Worm (Caenorhabditis elegans) whole organism, L4 larva: ENCODE results near the gene fbxa-63.

ENCODE experiments used
- F44E2.7 ChIP-seq: fragments of 200-800 bp; sonication (Bioruptor generic); IDR thresholded peaks from 2 replicates; pipeline ENCODE4 v2.1.2; 2022; ENCODE audit warnings: missing genetic modification characterization, missing compliant biosample characterization
- R02D3.7 ChIP-seq: fragments of 150-350 bp; sonication (generic microtip); optimal IDR thresholded peaks from 3 replicates; lab custom pipeline; 2014; ENCODE audit warnings: missing biosample characterization, missing genetic modification characterization
- T20F7.1 ChIP-seq: fragments of 200-800 bp; sonication (Bioruptor generic); optimal IDR thresholded peaks from 2 replicates; lab custom pipeline; 2018; ENCODE audit warnings: mild to moderate bottlenecking, missing genetic modification characterization, missing compliant biosample characterization
- T26A8.4 ChIP-seq: fragments of 200-800 bp; sonication (Bioruptor generic); IDR thresholded peaks from 2 replicates; pipeline ENCODE4 v1.3.6; 2022; ENCODE audit warnings: missing genetic modification characterization, missing compliant biosample characterization
- Y48G9A.11 ChIP-seq: fragments of 200-800 bp; sonication (Bioruptor generic); IDR thresholded peaks from 2 replicates; pipeline ENCODE4 v1.3.6; 2022; ENCODE audit warnings: missing genetic modification reagents, missing genetic modification characterization, missing compliant biosample characterization
- Y75B8A.6 ChIP-seq: fragments of 200-800 bp; sonication (Bioruptor generic); IDR thresholded peaks from 2 replicates; pipeline ENCODE4 v1.3.6; 2022; ENCODE audit warnings: missing genetic modification reagents, missing genetic modification characterization, missing compliant biosample characterization
- aha-1 ChIP-seq: fragments of 150-350 bp; peaks from one replicate; lab custom pipeline; 2014; ENCODE audit warnings: missing biosample characterization, missing genetic modification characterization
- ama-1 ChIP-seq: fragments of 150-350 bp; optimal IDR thresholded peaks from 2 replicates; lab custom pipeline; 2014; ENCODE audit warnings: inconsistent platforms, mixed read lengths
- arid-1 ChIP-seq: fragments of 200-800 bp; sonication (Bioruptor generic); conservative IDR thresholded peaks from 2 replicates; pipeline ENCODE4 v1.3.6; 2022; ENCODE audit warnings: missing genetic modification reagents, missing genetic modification characterization, missing compliant biosample characterization
- ceh-28 ChIP-seq: fragments of 150-350 bp; optimal IDR thresholded peaks from 2 replicates; lab custom pipeline; 2014; ENCODE audit warnings: missing biosample characterization, missing genetic modification reagents, missing genetic modification characterization
- ceh-32 ChIP-seq: sonication (generic microtip); optimal IDR thresholded peaks from 2 replicates; lab custom pipeline; 2016; ENCODE audit warnings: mild to moderate bottlenecking, missing genetic modification characterization, missing compliant biosample characterization; ENCODE audit not compliant: poor library complexity
- ceh-44 ChIP-seq: fragments of 200-800 bp; sonication (Bioruptor generic); IDR thresholded peaks from 2 replicates; pipeline ENCODE4 v1.3.6; 2022; ENCODE audit warnings: missing genetic modification reagents, missing genetic modification characterization, missing compliant biosample characterization
- ceh-62 ChIP-seq: sonication (generic microtip); optimal IDR thresholded peaks from 2 replicates; lab custom pipeline; 2017; ENCODE audit warnings: missing biosample characterization, missing genetic modification characterization
- ceh-82 ChIP-seq: sonication (generic microtip); optimal IDR thresholded peaks from 2 replicates; lab custom pipeline; 2017; ENCODE audit warnings: missing biosample characterization, missing genetic modification characterization
- ctbp-1 ChIP-seq: fragments of 200-800 bp; sonication (Bioruptor generic); IDR thresholded peaks from 2 replicates; pipeline ENCODE4 v1.3.6; 2022; ENCODE audit warnings: missing genetic modification reagents, missing genetic modification characterization, missing compliant biosample characterization
- daf-12 ChIP-seq: fragments of 150-350 bp; optimal IDR thresholded peaks from 2 replicates; lab custom pipeline; 2014; ENCODE audit warnings: missing biosample characterization, missing genetic modification reagents, missing genetic modification characterization
- daf-16 ChIP-seq, 3 experiments: sonication (generic microtip); optimal IDR thresholded peaks; 2 replicates each; lab custom pipeline; 2016 to 2017; ENCODE audit warnings: missing genetic modification characterization in 3 of 3, missing genetic modification reagents in 3 of 3, mild to moderate bottlenecking in 2 of 3, missing compliant biosample characterization in 2 of 3, missing biosample characterization in 1 of 3, moderate library complexity in 1 of 3
- dmd-6 ChIP-seq: fragments of 200-800 bp; sonication (Bioruptor generic); IDR thresholded peaks from 2 replicates; pipeline ENCODE4 v1.3.6; 2022; ENCODE audit warnings: missing genetic modification reagents, missing genetic modification characterization, missing compliant biosample characterization
- egl-27 ChIP-seq: sonication (generic microtip); optimal IDR thresholded peaks from 3 replicates; lab custom pipeline; 2017; ENCODE audit warnings: missing biosample characterization, missing genetic modification reagents, missing genetic modification characterization
- hif-1 ChIP-seq, 2 experiments: sonication (generic microtip); optimal IDR thresholded peaks; 2 replicates each; lab custom pipeline; 2016 to 2017; ENCODE audit warnings: missing compliant biosample characterization in 2 of 2, missing genetic modification characterization in 2 of 2, missing genetic modification reagents in 2 of 2, missing genotype in 2 of 2, mild to moderate bottlenecking in 1 of 2
- jun-1 ChIP-seq: fragments of 150-350 bp; optimal IDR thresholded peaks from 2 replicates; lab custom pipeline; 2014; ENCODE audit warnings: missing biosample characterization, missing genetic modification reagents, missing genetic modification characterization
- lin-1 ChIP-seq: fragments of 200-800 bp; sonication (Bioruptor generic); IDR thresholded peaks from 2 replicates; pipeline ENCODE4 v1.3.6; 2022; ENCODE audit warnings: missing genetic modification reagents, missing genetic modification characterization, missing compliant biosample characterization
- lin-29 ChIP-seq: fragments of 200-800 bp; sonication (Bioruptor generic); IDR thresholded peaks from 2 replicates; pipeline ENCODE4 v1.3.6; 2022; ENCODE audit warnings: missing genetic modification reagents, missing genetic modification characterization, missing compliant biosample characterization
- lir-3 ChIP-seq: sonication (generic microtip); optimal IDR thresholded peaks from 2 replicates; lab custom pipeline; 2016; ENCODE audit warnings: mild to moderate bottlenecking, missing genetic modification characterization, missing compliant biosample characterization
- madf-5 ChIP-seq, 2 experiments: fragments of 200-800 bp; sonication (Bioruptor generic); IDR thresholded peaks; 2 replicates each; pipeline ENCODE4 v1.3.6; 2022; ENCODE audit warnings: missing compliant biosample characterization in 2 of 2, missing genetic modification characterization in 2 of 2
- mdl-1 ChIP-seq, 2 experiments: fragments of 150-350 bp in 1 of 2; sonication (generic microtip) in 1 of 2; optimal IDR thresholded peaks; 2 replicates each; lab custom pipeline; 2014 to 2017; ENCODE audit warnings: missing biosample characterization in 2 of 2, missing genetic modification characterization in 2 of 2
- mep-1 ChIP-seq: fragments of 150-350 bp; sonication (generic microtip); optimal IDR thresholded peaks from 3 replicates; lab custom pipeline; 2014; ENCODE audit warnings: missing biosample characterization, missing genetic modification characterization
- mes-2 ChIP-seq: sonication (generic microtip); optimal IDR thresholded peaks from 2 replicates; lab custom pipeline; 2016; ENCODE audit warnings: missing genotype, mild to moderate bottlenecking, missing genetic modification characterization, missing compliant biosample characterization; ENCODE audit not compliant: poor library complexity, severe bottlenecking
- mxl-3 ChIP-seq: fragments of 200-800 bp; sonication (Bioruptor generic); optimal IDR thresholded peaks from 2 replicates; lab custom pipeline; 2018; ENCODE audit warnings: mild to moderate bottlenecking, missing genetic modification characterization, missing compliant biosample characterization
- nhr-10 ChIP-seq: fragments of 150-350 bp; optimal IDR thresholded peaks from 2 replicates; lab custom pipeline; 2014; ENCODE audit warnings: missing biosample characterization, missing genetic modification characterization
- nhr-11 ChIP-seq: fragments of 150-350 bp; optimal IDR thresholded peaks from 2 replicates; lab custom pipeline; 2014; ENCODE audit warnings: missing biosample characterization, missing genetic modification characterization
- nhr-25 ChIP-seq: sonication (generic microtip); optimal IDR thresholded peaks from 2 replicates; lab custom pipeline; 2017; ENCODE audit warnings: missing genetic modification characterization, mild to moderate bottlenecking, missing compliant biosample characterization, antibody characterized with exemption, moderate library complexity, borderline replicate concordance; ENCODE audit not compliant: insufficient read depth
- nhr-48 ChIP-seq: sonication (generic microtip); optimal IDR thresholded peaks from 2 replicates; lab custom pipeline; 2016; ENCODE audit warnings: mild to moderate bottlenecking, missing genetic modification characterization, missing compliant biosample characterization
- nhr-76 ChIP-seq: fragments of 150-350 bp; optimal IDR thresholded peaks from 2 replicates; lab custom pipeline; 2014; ENCODE audit warnings: missing biosample characterization, missing genetic modification characterization
- rbr-2 ChIP-seq: sonication (generic microtip); optimal IDR thresholded peaks from 2 replicates; lab custom pipeline; 2016; ENCODE audit warnings: missing genotype, missing genetic modification characterization, missing compliant biosample characterization
- saeg-2 ChIP-seq: fragments of 200-800 bp; sonication (Bioruptor generic); IDR thresholded peaks from 2 replicates; pipeline ENCODE4 v1.3.6; 2022; ENCODE audit warnings: missing genetic modification reagents, missing genetic modification characterization, missing compliant biosample characterization
- set-16 ChIP-seq: fragments of 200-800 bp; sonication (Bioruptor generic); IDR thresholded peaks from 2 replicates; pipeline ENCODE4 v1.3.6; 2022; ENCODE audit warnings: missing genetic modification reagents, missing genetic modification characterization, missing compliant biosample characterization
- skn-1 ChIP-seq: fragments of 150-350 bp; optimal IDR thresholded peaks from 2 replicates; lab custom pipeline; 2014; ENCODE audit warnings: missing biosample characterization, missing genetic modification characterization
- snpc-1.2 ChIP-seq: fragments of 200-800 bp; sonication (Bioruptor generic); IDR thresholded peaks from 2 replicates; pipeline ENCODE4 v1.3.6; 2022; ENCODE audit warnings: missing genetic modification reagents, missing genetic modification characterization, missing compliant biosample characterization
- snpc-4 ChIP-seq: fragments of 150-350 bp; optimal IDR thresholded peaks from 2 replicates; lab custom pipeline; 2014; ENCODE audit warnings: missing biosample characterization, missing genetic modification characterization
- spr-3 ChIP-seq: fragments of 200-800 bp; sonication (Bioruptor generic); optimal IDR thresholded peaks from 2 replicates; lab custom pipeline; 2018; ENCODE audit warnings: mild to moderate bottlenecking, missing genetic modification characterization, missing compliant biosample characterization
- tag-97 ChIP-seq: fragments of 200-800 bp; sonication (Bioruptor generic); IDR thresholded peaks from 2 replicates; pipeline ENCODE4 v1.3.6; 2022; ENCODE audit warnings: missing genetic modification characterization, missing compliant biosample characterization
- unc-62 ChIP-seq, 3 experiments: fragments of 150-350 bp in 1 of 3; sonication (generic microtip); optimal IDR thresholded peaks in 2 of 3; peaks in 1 of 3; 1 replicate in 1 of 3; 2 replicates in 2 of 3; lab custom pipeline; 2014 to 2017; ENCODE audit warnings: missing biosample characterization in 3 of 3, missing genetic modification characterization in 3 of 3, missing genetic modification reagents in 3 of 3, missing genotype in 1 of 3
- vab-7 ChIP-seq: fragments of 200-800 bp; sonication (Bioruptor generic); IDR thresholded peaks from 2 replicates; pipeline ENCODE4 v1.3.6; 2022; ENCODE audit warnings: missing genetic modification reagents, missing genetic modification characterization, missing compliant biosample characterization
- zag-1 ChIP-seq: fragments of 150-350 bp; optimal IDR thresholded peaks from 2 replicates; lab custom pipeline; 2014; ENCODE audit warnings: missing biosample characterization, missing genetic modification characterization
- zfp-2 ChIP-seq: sonication (generic microtip); optimal IDR thresholded peaks from 2 replicates; lab custom pipeline; 2016; ENCODE audit warnings: mild to moderate bottlenecking, missing genetic modification characterization, missing compliant biosample characterization
- zfp-3 ChIP-seq: fragments of 200-800 bp; sonication (Bioruptor generic); conservative IDR thresholded peaks from 2 replicates; pipeline ENCODE4 v1.3.6; 2022; ENCODE audit warnings: missing genetic modification reagents, missing genetic modification characterization, missing compliant biosample characterization
- zip-2 ChIP-seq: fragments of 150-350 bp; optimal IDR thresholded peaks from 2 replicates; lab custom pipeline; 2014; ENCODE audit warnings: missing biosample characterization, missing genetic modification characterization
- ztf-11 ChIP-seq: fragments of 150-350 bp; optimal IDR thresholded peaks from 2 replicates; lab custom pipeline; 2014; ENCODE audit warnings: missing biosample characterization, missing genetic modification characterization
- ztf-7 ChIP-seq: fragments of 150-350 bp; optimal IDR thresholded peaks from 2 replicates; lab custom pipeline; 2014; ENCODE audit warnings: missing biosample characterization, missing genetic modification characterization

fbxa-63 gene

DNA sequence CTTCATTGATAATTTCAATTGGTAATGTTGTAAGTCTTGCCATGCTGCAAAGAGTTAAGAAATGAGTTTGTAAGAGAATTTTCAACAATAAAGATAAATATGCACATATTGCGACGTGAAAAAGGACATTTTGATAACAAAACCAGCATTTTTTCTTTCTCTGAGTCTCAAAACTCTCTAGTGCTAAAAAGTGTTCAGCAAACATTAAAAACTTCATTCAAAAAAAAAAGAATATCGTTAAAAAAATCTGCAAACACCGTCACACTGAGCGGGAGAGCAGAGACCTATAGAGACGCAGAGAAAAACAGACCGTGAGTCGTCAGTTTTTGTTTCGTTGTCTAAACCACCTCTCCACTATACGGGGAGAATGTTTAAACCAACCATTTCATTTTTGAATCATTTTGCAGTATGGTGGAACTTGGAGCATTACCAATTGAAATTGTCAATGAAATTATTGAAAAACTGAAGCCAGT, 5.8 kb downstream of the fbxa-63 start, which contains the start of the genes fbxa-76 and fbxa-77:
Gene fbxa-76 (minus strand): TSS at position 51 of the 473 bp plus-strand sequence.
Gene fbxa-77 (plus strand): TSS at position 365 of the 473 bp plus-strand sequence.
- peak in 1 of 2 experiments; percentile 3 for TF ChIP-seq mdl-1 (tag; optimal IDR thresholded peaks at IDR 0.05; lab: Kevin White, UChicago)
- TF ChIP-seq F44E2.7 (GFP tag; lab: Robert Waterston, UW) = no peak
- peak; percentile 65 for TF ChIP-seq dmd-6
- TF ChIP-seq zag-1 (tag; lab: Kevin White, UChicago) = no peak
- no peak for TF ChIP-seq madf-5 (GFP tag; IDR thresholded peaks at IDR 0.05; lab: Robert Waterston, UW)
- no peak for TF ChIP-seq lir-3 (tag; lab: Kevin White, UChicago)
- no peak for TF ChIP-seq vab-7 (GFP tag; lab: Robert Waterston, UW)
- no peak for TF ChIP-seq nhr-10 (tag; lab: Kevin White, UChicago)
- no peak for TF ChIP-seq T26A8.4 (GFP tag; lab: Robert Waterston, UW)
- no peak for TF ChIP-seq snpc-4 (tag; lab: Kevin White, UChicago)
- no peak for TF ChIP-seq snpc-1.2 (GFP tag; lab: Robert Waterston, UW)
- no peak for TF ChIP-seq nhr-25 (tag; lab: Kevin White, UChicago)
- TF ChIP-seq saeg-2 (GFP tag; lab: Robert Waterston, UW) = no peak
- TF ChIP-seq ceh-62 (tag; lab: Kevin White, UChicago) = no peak
- TF ChIP-seq Y48G9A.11 (GFP tag; lab: Robert Waterston, UW) = no peak
- no peak for TF ChIP-seq zfp-2 (tag; lab: Kevin White, UChicago)
- no peak for TF ChIP-seq set-16
- no peak for TF ChIP-seq ztf-7 (tag; lab: Kevin White, UChicago)
- TF ChIP-seq daf-12 (tag; lab: Kevin White, UChicago) = no peak
- no peak for TF ChIP-seq jun-1 (tag; lab: Kevin White, UChicago)
- no peak for TF ChIP-seq skn-1 (tag; lab: Kevin White, UChicago)
- no peak for TF ChIP-seq daf-16 (GFP tag; optimal IDR thresholded peaks at IDR 0.05; lab: Kevin White, UChicago)
- TF ChIP-seq daf-16 (tag; optimal IDR thresholded peaks at IDR 0.05; lab: Kevin White, UChicago) = peak; percentile 53
- TF ChIP-seq Y75B8A.6 (GFP tag; lab: Robert Waterston, UW) = no peak
- no peak for TF ChIP-seq aha-1 (tag; lab: Kevin White, UChicago)
- no peak for TF ChIP-seq ceh-44 (GFP tag; lab: Robert Waterston, UW)
- TF ChIP-seq egl-27 (tag; lab: Kevin White, UChicago) = no peak
- peak; percentile 70 for TF ChIP-seq mes-2
- TF ChIP-seq zip-2 (tag; lab: Kevin White, UChicago) = no peak
- TF ChIP-seq lin-1 (GFP tag; lab: Robert Waterston, UW) = 0 out of 2 replicates have a peak, but pooled peaks have one; percentile 32
- no peak for TF ChIP-seq nhr-11 (tag; lab: Kevin White, UChicago)
- TF ChIP-seq nhr-76 (tag; lab: Kevin White, UChicago) = no peak
- TF ChIP-seq ceh-82 (tag; lab: Kevin White, UChicago) = no peak
- no peak for TF ChIP-seq arid-1 (GFP tag; lab: Robert Waterston, UW)
- no peak for TF ChIP-seq R02D3.7 (tag; lab: Kevin White, UChicago)
- TF ChIP-seq zfp-3 (GFP tag; lab: Robert Waterston, UW) = no peak
- TF ChIP-seq nhr-48 (tag; lab: Kevin White, UChicago) = no peak
- TF ChIP-seq lin-29 = no peak
- no peak for TF ChIP-seq spr-3 (GFP tag; lab: Kevin White, UChicago)
- TF ChIP-seq mep-1 (tag; lab: Kevin White, UChicago) = peak; percentile 33
- no peak for TF ChIP-seq tag-97 (GFP tag; lab: Robert Waterston, UW)
- TF ChIP-seq hif-1 (tag; optimal IDR thresholded peaks at IDR 0.05; lab: Kevin White, UChicago) = peak in 1 of 2 experiments; percentile 25
- no peak for TF ChIP-seq ama-1 (lab: Kevin White, UChicago)
- TF ChIP-seq ztf-11 (tag; lab: Kevin White, UChicago) = no peak
- no peak for TF ChIP-seq mxl-3 (GFP tag; lab: Kevin White, UChicago)
- no peak for TF ChIP-seq T20F7.1
- no peak for TF ChIP-seq ctbp-1
- TF ChIP-seq unc-62 (GFP tag; optimal IDR thresholded peaks at IDR 0.05 in 1 of 2; lab: Kevin White, UChicago) = no peak
- TF ChIP-seq unc-62 (tag; optimal IDR thresholded peaks at IDR 0.05; lab: Kevin White, UChicago) = no peak
- no peak for TF ChIP-seq ceh-28 (tag; lab: Kevin White, UChicago)
- TF ChIP-seq rbr-2 (tag; lab: Kevin White, UChicago) = no peak
- no peak for TF ChIP-seq ceh-32
